Worm (Caenorhabditis elegans) whole organism, L2 larva: ENCODE measurements around the gene eif-3.D.

Experiments
- C34F6.9 ChIP-seq: fragments of 150-350 bp; optimal IDR thresholded peaks from 2 replicates; lab custom pipeline; 2014; ENCODE audit warnings: missing biosample characterization, missing genetic modification characterization
- F13H6.1 ChIP-seq: sonication (generic microtip); optimal IDR thresholded peaks from 2 replicates; lab custom pipeline; 2016; ENCODE audit warnings: missing genetic modification characterization, missing compliant biosample characterization
- R02D3.7 ChIP-seq: fragments of 150-350 bp; optimal IDR thresholded peaks from 2 replicates; lab custom pipeline; 2014; ENCODE audit warnings: missing biosample characterization, missing genetic modification characterization
- ZK546.5 ChIP-seq: sonication (generic microtip); optimal IDR thresholded peaks from 2 replicates; lab custom pipeline; 2017; ENCODE audit warnings: missing biosample characterization, missing genetic modification characterization
- alr-1 ChIP-seq: fragments of 150-350 bp; optimal IDR thresholded peaks from 2 replicates; lab custom pipeline; 2014; ENCODE audit warnings: missing biosample characterization, missing genetic modification characterization
- aly-2 ChIP-seq: fragments of 150-350 bp; optimal IDR thresholded peaks from 2 replicates; lab custom pipeline; 2014; ENCODE audit warnings: missing biosample characterization, missing genetic modification characterization
- ama-1 ChIP-seq: fragments of 150-350 bp; optimal IDR thresholded peaks from 2 replicates; lab custom pipeline; 2018; ENCODE audit warnings: inconsistent platforms
- blmp-1 ChIP-seq: sonication (generic microtip); optimal IDR thresholded peaks from 2 replicates; lab custom pipeline; 2017; ENCODE audit warnings: missing genetic modification characterization, mild to moderate bottlenecking, missing compliant biosample characterization, antibody characterized with exemption, moderate library complexity; ENCODE audit not compliant: insufficient read depth
- ceh-16 ChIP-seq: fragments of 150-350 bp; optimal IDR thresholded peaks from 2 replicates; lab custom pipeline; 2014; ENCODE audit warnings: missing biosample characterization, missing genetic modification characterization
- dmd-4 ChIP-seq: sonication (generic microtip); optimal IDR thresholded peaks from 2 replicates; lab custom pipeline; 2017; ENCODE audit warnings: missing biosample characterization, missing genetic modification characterization
- egl-27 ChIP-seq: sonication (generic microtip); optimal IDR thresholded peaks from 3 replicates; lab custom pipeline; 2017; ENCODE audit warnings: missing biosample characterization, missing genetic modification reagents, missing genetic modification characterization
- elt-1 ChIP-seq: fragments of 150-350 bp; optimal IDR thresholded peaks from 2 replicates; lab custom pipeline; 2014; ENCODE audit warnings: missing biosample characterization, missing genetic modification characterization
- fos-1 ChIP-seq: fragments of 150-350 bp; optimal IDR thresholded peaks from 2 replicates; lab custom pipeline; 2014; ENCODE audit warnings: missing biosample characterization, missing genetic modification characterization
- lin-11 ChIP-seq: fragments of 150-350 bp; sonication (generic microtip); optimal IDR thresholded peaks from 2 replicates; lab custom pipeline; 2014; ENCODE audit warnings: missing biosample characterization, missing genetic modification characterization, inconsistent platforms, mixed read lengths
- lin-13 ChIP-seq: fragments of 150-350 bp; optimal IDR thresholded peaks from 2 replicates; lab custom pipeline; 2014; ENCODE audit warnings: missing biosample characterization, missing genetic modification reagents, missing genetic modification characterization
- lin-39 ChIP-seq: fragments of 150-350 bp; optimal IDR thresholded peaks from 2 replicates; lab custom pipeline; 2014; ENCODE audit warnings: missing biosample characterization, missing genetic modification reagents, missing genetic modification characterization
- lsy-2 ChIP-seq, 2 experiments: fragments of 150-350 bp in 1 of 2; sonication (generic microtip) in 1 of 2; optimal IDR thresholded peaks; 2 replicates each; lab custom pipeline; 2014 to 2017; ENCODE audit warnings: missing biosample characterization in 2 of 2, missing genetic modification characterization in 2 of 2
- mbf-1 ChIP-seq: sonication (generic microtip); optimal IDR thresholded peaks from 2 replicates; lab custom pipeline; 2017; ENCODE audit warnings: missing biosample characterization, missing genetic modification characterization
- mdl-1 ChIP-seq, 2 experiments: fragments of 150-350 bp in 1 of 2; sonication (generic microtip) in 1 of 2; optimal IDR thresholded peaks; 2 replicates each; lab custom pipeline; 2017; ENCODE audit warnings: missing biosample characterization in 2 of 2, missing genetic modification characterization in 2 of 2
- nhr-10 ChIP-seq: sonication (generic microtip); optimal IDR thresholded peaks from 2 replicates; lab custom pipeline; 2017; ENCODE audit warnings: missing biosample characterization, missing genetic modification characterization
- nhr-11 ChIP-seq: fragments of 150-350 bp; optimal IDR thresholded peaks from 2 replicates; lab custom pipeline; 2014; ENCODE audit warnings: missing biosample characterization, missing genetic modification characterization
- nhr-129 ChIP-seq: fragments of 150-350 bp; optimal IDR thresholded peaks from 2 replicates; lab custom pipeline; 2014; ENCODE audit warnings: missing biosample characterization, missing genetic modification characterization
- nhr-21 ChIP-seq: fragments of 150-350 bp; optimal IDR thresholded peaks from 2 replicates; lab custom pipeline; 2014; ENCODE audit warnings: missing biosample characterization, missing genetic modification characterization
- nhr-237 ChIP-seq: fragments of 150-350 bp; optimal IDR thresholded peaks from 2 replicates; lab custom pipeline; 2014; ENCODE audit warnings: missing biosample characterization, missing genetic modification characterization
- peb-1 ChIP-seq: fragments of 150-350 bp; optimal IDR thresholded peaks from 2 replicates; lab custom pipeline; 2014; ENCODE audit warnings: missing biosample characterization, missing genetic modification characterization
- sem-4 ChIP-seq: fragments of 150-350 bp; optimal IDR thresholded peaks from 2 replicates; lab custom pipeline; 2014; ENCODE audit warnings: missing biosample characterization, missing genetic modification reagents, missing genetic modification characterization
- sma-3 ChIP-seq: sonication (generic microtip); optimal IDR thresholded peaks from 2 replicates; lab custom pipeline; 2016; ENCODE audit warnings: missing genetic modification reagents, missing genetic modification characterization, missing compliant biosample characterization
- sma-9 ChIP-seq, 2 experiments: fragments of 150-350 bp in 1 of 2; sonication (generic microtip) in 1 of 2; optimal IDR thresholded peaks; 2 replicates each; lab custom pipeline; 2014 to 2016; ENCODE audit warnings: missing genetic modification characterization in 2 of 2, mild to moderate bottlenecking in 1 of 2, missing biosample characterization in 1 of 2, missing compliant biosample characterization in 1 of 2, missing genetic modification reagents in 1 of 2, moderate library complexity in 1 of 2
- unc-39 ChIP-seq: fragments of 150-350 bp; optimal IDR thresholded peaks from 2 replicates; lab custom pipeline; 2014; ENCODE audit warnings: missing biosample characterization, missing genetic modification characterization
- unc-62 ChIP-seq: fragments of 150-350 bp; optimal IDR thresholded peaks from 2 replicates; lab custom pipeline; 2014; ENCODE audit warnings: missing biosample characterization, missing genetic modification reagents, missing genetic modification characterization
- zag-1 ChIP-seq: fragments of 150-350 bp; optimal IDR thresholded peaks from 2 replicates; lab custom pipeline; 2014; ENCODE audit warnings: missing biosample characterization, missing genetic modification characterization
- ztf-1 ChIP-seq: fragments of 200-800 bp; sonication (Bioruptor generic); conservative IDR thresholded peaks from 2 replicates; pipeline ENCODE4 v1.3.6; 2022; ENCODE audit warnings: missing genetic modification characterization, missing compliant biosample characterization
- ztf-11 ChIP-seq: sonication (generic microtip); optimal IDR thresholded peaks from 2 replicates; lab custom pipeline; 2017; ENCODE audit warnings: missing biosample characterization, missing genetic modification characterization
- ztf-4 ChIP-seq: fragments of 150-350 bp; optimal IDR thresholded peaks from 2 replicates; lab custom pipeline; 2014; ENCODE audit warnings: missing biosample characterization, missing genetic modification characterization

Gene eif-3.D

ce11 chrIII:9001899-9002298 is 30.5 kb upstream of the eif-3.D start, which contains the start of gene rpn-6.2:
Gene rpn-6.2, minus strand, starts transcription at chrIII:9001999.
- TF ChIP-seq ceh-16 (tag; lab: Kevin White, UChicago) (no peak), nhr-21 (tag; lab: Kevin White, UChicago) (no peak), aly-2 (tag; lab: Kevin White, UChicago) (no peak), ztf-1 (GFP tag; lab: Robert Waterston, UW) (no peak), peb-1 (no peak), unc-62 (GFP tag; lab: Kevin White, UChicago) (no peak), sem-4 (tag; lab: Kevin White, UChicago) (no peak), lsy-2 (tag; optimal IDR thresholded peaks at IDR 0.05; lab: Kevin White, UChicago) (no peak), lin-13 (GFP tag; lab: Kevin White, UChicago) (no peak), ama-1 (lab: Kevin White, UChicago) (no peak), fos-1 (tag; lab: Kevin White, UChicago) (no peak), nhr-237 (tag; lab: Kevin White, UChicago) (no peak), ZK546.5 (no peak), sma-3 (GFP tag; lab: Kevin White, UChicago) (no peak), C34F6.9 (tag; lab: Kevin White, UChicago) (no peak), blmp-1 (tag; lab: Kevin White, UChicago) (no peak), alr-1 (tag; lab: Kevin White, UChicago) (no peak), F13H6.1 (tag; lab: Kevin White, UChicago) (no peak)

- TF ChIP-seq sem-4 (tag; lab: Kevin White, UChicago) (no peak), ztf-4 (no peak), lsy-2 (tag; optimal IDR thresholded peaks at IDR 0.05; lab: Kevin White, UChicago) (no peak), dmd-4 (tag; lab: Kevin White, UChicago) (no peak), ceh-16 (tag; lab: Kevin White, UChicago) (no peak), aly-2 (tag; lab: Kevin White, UChicago) (no peak), egl-27 (tag; lab: Kevin White, UChicago) (no peak), mdl-1 (tag; optimal IDR thresholded peaks at IDR 0.05; lab: Kevin White, UChicago) (no peak), mbf-1 (tag; lab: Kevin White, UChicago) (no peak), unc-62 (GFP tag; lab: Kevin White, UChicago) (no peak), blmp-1 (tag; lab: Kevin White, UChicago) (no peak), ztf-1 (GFP tag; lab: Robert Waterston, UW) (no peak), R02D3.7 (tag; lab: Kevin White, UChicago) (no peak), C34F6.9 (tag; lab: Kevin White, UChicago) (no peak), elt-1 (tag; lab: Kevin White, UChicago) (no peak), nhr-21 (tag; lab: Kevin White, UChicago) (no peak), ztf-11 (no peak), alr-1 (tag; lab: Kevin White, UChicago) (no peak), nhr-10 (tag; lab: Kevin White, UChicago) (no peak), lin-11 (tag; lab: Kevin White, UChicago) (no peak)
These were observed 30.1 kb upstream of the eif-3.D start for ce11 chrIII:9001491-9001890.

- no peak for TF ChIP-seq egl-27 (tag; lab: Kevin White, UChicago)
- TF ChIP-seq nhr-21 (tag; lab: Kevin White, UChicago): no peak
- TF ChIP-seq zag-1: no peak
- no peak for TF ChIP-seq unc-62 (GFP tag; lab: Kevin White, UChicago)
- no peak for TF ChIP-seq mdl-1 (tag; optimal IDR thresholded peaks at IDR 0.05; lab: Kevin White, UChicago)
- TF ChIP-seq unc-39 (tag; lab: Kevin White, UChicago): no peak
- no peak for TF ChIP-seq fos-1 (tag; lab: Kevin White, UChicago)
- no peak for TF ChIP-seq lin-39 (tag; lab: Kevin White, UChicago)
- no peak for TF ChIP-seq sma-9 (GFP tag; optimal IDR thresholded peaks at IDR 0.05; lab: Kevin White, UChicago)
- TF ChIP-seq sma-9 (tag; optimal IDR thresholded peaks at IDR 0.05; lab: Kevin White, UChicago): no peak
- TF ChIP-seq nhr-11 (tag; lab: Kevin White, UChicago): no peak
- no peak for TF ChIP-seq ceh-16 (tag; lab: Kevin White, UChicago)
- TF ChIP-seq aly-2 (tag; lab: Kevin White, UChicago): no peak
These were observed 28.1 kb upstream of the eif-3.D start, which contains the start of gene F59B2.3 for ce11 chrIII:8999508-8999907. Gene F59B2.3, minus strand, starts transcription at chrIII:8999766.

ce11 chrIII:8998884-8999283 is 27.5 kb upstream of the eif-3.D start:
- TF ChIP-seq lin-13 (GFP tag; lab: Kevin White, UChicago): no peak
- no peak for TF ChIP-seq nhr-237 (tag; lab: Kevin White, UChicago)
- TF ChIP-seq nhr-129: no peak
- TF ChIP-seq, all 48 proteins: peak for 0
